Worm (Caenorhabditis elegans) whole organism, early embryonic: Measurements from ENCODE around the gene trxr-1.

Source experiments
- B0310.2 ChIP-seq: sonication (generic microtip); optimal IDR thresholded peaks from 2 replicates; lab custom pipeline; 2016; ENCODE audit warnings: mild to moderate bottlenecking, missing genetic modification characterization, missing compliant biosample characterization
- F13C5.2 ChIP-seq: sonication (generic microtip); optimal IDR thresholded peaks from 2 replicates; lab custom pipeline; 2017; ENCODE audit warnings: mild to moderate bottlenecking, missing genetic modification characterization, inconsistent platforms, missing compliant biosample characterization
- aly-1 ChIP-seq: sonication (generic microtip); optimal IDR thresholded peaks from 2 replicates; lab custom pipeline; 2016; ENCODE audit warnings: missing genetic modification characterization, missing compliant biosample characterization
- ama-1 ChIP-seq: fragments of 150-350 bp; optimal IDR thresholded peaks from 2 replicates; lab custom pipeline; 2014
- ceh-13 ChIP-seq: fragments of 200-800 bp; sonication (Bioruptor generic); optimal IDR thresholded peaks from 2 replicates; lab custom pipeline; 2018; ENCODE audit warnings: mild to moderate bottlenecking, missing genetic modification characterization, missing compliant biosample characterization
- ceh-36 ChIP-seq: sonication (generic microtip); optimal IDR thresholded peaks from 2 replicates; lab custom pipeline; 2016; ENCODE audit warnings: missing genetic modification characterization, inconsistent platforms, missing compliant biosample characterization
- ets-7 ChIP-seq: sonication (generic microtip); optimal IDR thresholded peaks from 2 replicates; lab custom pipeline; 2016; ENCODE audit warnings: missing genotype, missing genetic modification characterization, missing compliant biosample characterization
- flt-1 ChIP-seq: fragments of 200-800 bp; sonication (Bioruptor generic); IDR thresholded peaks from 2 replicates; pipeline ENCODE4 v1.3.6; 2022; ENCODE audit warnings: missing genetic modification characterization, missing compliant biosample characterization
- hmbx-1 ChIP-seq: sonication (generic microtip); optimal IDR thresholded peaks from 2 replicates; lab custom pipeline; 2016; ENCODE audit warnings: mild to moderate bottlenecking, missing genetic modification characterization, missing compliant biosample characterization
- hmg-4 ChIP-seq: fragments of 200-800 bp; sonication (Bioruptor generic); optimal IDR thresholded peaks from 2 replicates; lab custom pipeline; 2018; ENCODE audit warnings: mild to moderate bottlenecking, missing genetic modification characterization, missing compliant biosample characterization
- hnd-1 ChIP-seq: sonication (generic microtip); optimal IDR thresholded peaks from 2 replicates; lab custom pipeline; 2016; ENCODE audit warnings: missing genetic modification characterization, missing compliant biosample characterization
- pes-1 ChIP-seq: fragments of 200-800 bp; sonication (Bioruptor generic); IDR thresholded peaks from 2 replicates; pipeline ENCODE4 v1.3.6; 2022; ENCODE audit warnings: missing genetic modification reagents, missing genetic modification characterization, missing compliant biosample characterization
- scrt-1 ChIP-seq: fragments of 200-800 bp; sonication (Bioruptor generic); IDR thresholded peaks from 2 replicates; pipeline ENCODE4 v1.3.6; 2022; ENCODE audit warnings: missing genetic modification characterization, missing compliant biosample characterization
- sea-1 ChIP-seq: fragments of 200-800 bp; sonication (Bioruptor generic); conservative IDR thresholded peaks from 2 replicates; pipeline ENCODE4 v1.3.6; 2022; ENCODE audit warnings: missing genetic modification characterization, missing compliant biosample characterization
- tbx-11 ChIP-seq: fragments of 200-800 bp; sonication (Bioruptor generic); IDR thresholded peaks from 2 replicates; pipeline ENCODE4 v1.3.6; 2022; ENCODE audit warnings: missing genetic modification characterization, missing compliant biosample characterization
- tbx-37 ChIP-seq: fragments of 200-800 bp; sonication (Bioruptor generic); conservative IDR thresholded peaks from 2 replicates; pipeline ENCODE4 v1.3.6; 2022; ENCODE audit warnings: missing genetic modification reagents, missing genetic modification characterization, missing compliant biosample characterization
- tra-4 ChIP-seq: sonication (generic microtip); optimal IDR thresholded peaks from 2 replicates; lab custom pipeline; 2017; ENCODE audit warnings: missing genetic modification characterization, missing compliant biosample characterization

trxr-1 gene

ce11 chrIV:7024829-7025228 is 13.1 kb downstream of the trxr-1 start:
- no peak for TF ChIP-seq tbx-37 (GFP tag; lab: Robert Waterston, UW)
- TF ChIP-seq scrt-1, result no peak
- TF ChIP-seq ceh-13 (GFP tag; lab: Kevin White, UChicago), result no peak
- no peak for TF ChIP-seq B0310.2 (tag; lab: Kevin White, UChicago)
- TF ChIP-seq hmg-4 (GFP tag; lab: Kevin White, UChicago), result no peak
- TF ChIP-seq aly-1 (tag; lab: Kevin White, UChicago), result no peak
- TF ChIP-seq flt-1 (GFP tag; lab: Robert Waterston, UW), result no peak
- no peak for TF ChIP-seq hmbx-1 (tag; lab: Kevin White, UChicago)
- TF ChIP-seq tbx-11 (GFP tag; lab: Robert Waterston, UW), result no peak

ce11 chrIV:7025835-7026234 is 14.1 kb downstream of the trxr-1 start:
- no peak for TF ChIP-seq aly-1 (tag; lab: Kevin White, UChicago)
- no peak for TF ChIP-seq flt-1 (GFP tag; lab: Robert Waterston, UW)
- no peak for TF ChIP-seq sea-1 (GFP tag; lab: Robert Waterston, UW)
- no peak for TF ChIP-seq ceh-36 (tag; lab: Kevin White, UChicago)
- TF ChIP-seq scrt-1, result no peak
- no peak for TF ChIP-seq B0310.2 (tag; lab: Kevin White, UChicago)
- TF ChIP-seq hmbx-1 (tag; lab: Kevin White, UChicago), result no peak
- TF ChIP-seq tbx-11 (GFP tag; lab: Robert Waterston, UW), result no peak
- no peak for TF ChIP-seq ceh-13 (GFP tag; lab: Kevin White, UChicago)
- TF ChIP-seq hnd-1 (tag; lab: Kevin White, UChicago), result no peak
- TF ChIP-seq tbx-37 (GFP tag; lab: Robert Waterston, UW), result no peak
- TF ChIP-seq pes-1 (GFP tag; lab: Robert Waterston, UW), result no peak
- TF ChIP-seq tra-4, result no peak
- no peak for TF ChIP-seq ets-7
- no peak for TF ChIP-seq ama-1 (lab: Kevin White, UChicago)

- TF ChIP-seq ets-7 (no peak), pes-1 (GFP tag; lab: Robert Waterston, UW) (no peak), F13C5.2 (tag; lab: Kevin White, UChicago) (no peak), hnd-1 (tag; lab: Kevin White, UChicago) (no peak), sea-1 (GFP tag; lab: Robert Waterston, UW) (no peak), ceh-13 (GFP tag; lab: Kevin White, UChicago) (no peak), tbx-11 (GFP tag; lab: Robert Waterston, UW) (no peak), tbx-37 (GFP tag; lab: Robert Waterston, UW) (no peak), ama-1 (lab: Kevin White, UChicago) (no peak), ceh-36 (tag; lab: Kevin White, UChicago) (no peak), hmbx-1 (tag; lab: Kevin White, UChicago) (no peak), hmg-4 (GFP tag; lab: Kevin White, UChicago) (no peak), flt-1 (GFP tag; lab: Robert Waterston, UW) (no peak), aly-1 (tag; lab: Kevin White, UChicago) (no peak), tra-4 (no peak), scrt-1 (no peak)
Measured at ce11 chrIV:7031019-7031418, 19.3 kb downstream of the trxr-1 start.

- TF ChIP-seq flt-1 (GFP tag; lab: Robert Waterston, UW), result no peak
- TF ChIP-seq hmg-4 (GFP tag; lab: Kevin White, UChicago), result no peak
- no peak for TF ChIP-seq hnd-1 (tag; lab: Kevin White, UChicago)
- TF ChIP-seq pes-1 (GFP tag; lab: Robert Waterston, UW), result no peak
- TF ChIP-seq ceh-13 (GFP tag; lab: Kevin White, UChicago), result no peak
- TF ChIP-seq B0310.2 (tag; lab: Kevin White, UChicago), result no peak
- TF ChIP-seq ama-1 (lab: Kevin White, UChicago), result no peak
- TF ChIP-seq F13C5.2 (tag; lab: Kevin White, UChicago), result no peak
- no peak for TF ChIP-seq ceh-36 (tag; lab: Kevin White, UChicago)
- TF ChIP-seq tra-4, result no peak
- no peak for TF ChIP-seq sea-1 (GFP tag; lab: Robert Waterston, UW)
- no peak for TF ChIP-seq hmbx-1 (tag; lab: Kevin White, UChicago)
- no peak for TF ChIP-seq aly-1 (tag; lab: Kevin White, UChicago)
- no peak for TF ChIP-seq tbx-11 (GFP tag; lab: Robert Waterston, UW)
- TF ChIP-seq ets-7, result no peak
- no peak for TF ChIP-seq tbx-37 (GFP tag; lab: Robert Waterston, UW)
- no peak for TF ChIP-seq scrt-1
Measured at ce11 chrIV:7032459-7032858, 20.7 kb downstream of the trxr-1 start, which contains the start of gene C06G3.8. Gene C06G3.8, minus strand, starts transcription at chrIV:7032559.

ce11 chrIV:7035823-7036222 is 24.1 kb downstream of the trxr-1 start, which contains the start of gene C06G3.3:
Gene C06G3.3, plus strand, starts transcription at chrIV:7036123.
- TF ChIP-seq aly-1 (tag; lab: Kevin White, UChicago) (no peak), flt-1 (GFP tag; lab: Robert Waterston, UW) (no peak), tbx-11 (GFP tag; lab: Robert Waterston, UW) (no peak), hmg-4 (GFP tag; lab: Kevin White, UChicago) (no peak), hnd-1 (tag; lab: Kevin White, UChicago) (no peak), scrt-1 (no peak), ceh-13 (GFP tag; lab: Kevin White, UChicago) (no peak), F13C5.2 (tag; lab: Kevin White, UChicago) (no peak), hmbx-1 (tag; lab: Kevin White, UChicago) (no peak), pes-1 (GFP tag; lab: Robert Waterston, UW) (no peak), ets-7 (no peak), tbx-37 (GFP tag; lab: Robert Waterston, UW) (no peak), ceh-36 (tag; lab: Kevin White, UChicago) (no peak), B0310.2 (tag; lab: Kevin White, UChicago) (no peak), ama-1 (lab: Kevin White, UChicago) (no peak), tra-4 (no peak)

- TF ChIP-seq B0310.2 (tag; lab: Kevin White, UChicago), result no peak
- no peak for TF ChIP-seq aly-1 (tag; lab: Kevin White, UChicago)
- TF ChIP-seq hmg-4 (GFP tag; lab: Kevin White, UChicago), result no peak
- no peak for TF ChIP-seq scrt-1
- no peak for TF ChIP-seq sea-1 (GFP tag; lab: Robert Waterston, UW)
- TF ChIP-seq ama-1 (lab: Kevin White, UChicago), result no peak
Measured at ce11 chrIV:7036790-7037189, 25.0 kb downstream of the trxr-1 start, which contains the start of gene ufl-1. Gene ufl-1, minus strand, starts transcription at chrIV:7036859.
